Worm (Caenorhabditis elegans) whole organism, L1 larva: ENCODE measurements around the gene prdx-2.

ENCODE experiments used
- C04F5.9 ChIP-seq: sonication (generic microtip); optimal IDR thresholded peaks from 2 replicates; lab custom pipeline; 2016; ENCODE audit warnings: missing genetic modification characterization, missing compliant biosample characterization
- F16B12.6 ChIP-seq: fragments of 150-350 bp; optimal IDR thresholded peaks from 2 replicates; lab custom pipeline; 2014; ENCODE audit warnings: missing biosample characterization, missing genetic modification characterization
- Y116A8C.19 ChIP-seq: sonication (generic microtip); optimal IDR thresholded peaks from 2 replicates; lab custom pipeline; 2016; ENCODE audit warnings: missing compliant biosample characterization, missing genetic modification characterization, borderline replicate concordance
- blmp-1 ChIP-seq: fragments of 150-350 bp; optimal IDR thresholded peaks from 2 replicates; lab custom pipeline; 2014; ENCODE audit warnings: missing biosample characterization, missing genetic modification characterization
- ceh-63 ChIP-seq: fragments of 200-800 bp; sonication (Bioruptor generic); optimal IDR thresholded peaks from 2 replicates; lab custom pipeline; 2018; ENCODE audit warnings: mild to moderate bottlenecking, missing genetic modification characterization, missing compliant biosample characterization
- ceh-8 ChIP-seq: fragments of 200-800 bp; sonication (Bioruptor generic); optimal IDR thresholded peaks from 2 replicates; lab custom pipeline; 2018; ENCODE audit warnings: mild to moderate bottlenecking, missing genetic modification characterization, moderate library complexity, missing compliant biosample characterization
- ces-1 ChIP-seq: fragments of 150-350 bp; optimal IDR thresholded peaks from 2 replicates; lab custom pipeline; 2014; ENCODE audit warnings: missing biosample characterization, missing genetic modification reagents, missing genetic modification characterization
- dpl-1 ChIP-seq, 3 experiments: fragments of 150-350 bp in 2 of 3; sonication (generic microtip) in 1 of 3; optimal IDR thresholded peaks; 2 replicates each; lab custom pipeline; 2014 to 2017; ENCODE audit warnings: missing biosample characterization in 3 of 3, missing genetic modification characterization in 3 of 3, missing genetic modification reagents in 3 of 3
- dsc-1 ChIP-seq: sonication (generic microtip); optimal IDR thresholded peaks from 2 replicates; lab custom pipeline; 2016; ENCODE audit warnings: mild to moderate bottlenecking, missing genetic modification characterization, missing compliant biosample characterization
- egl-13 ChIP-seq: sonication (generic microtip); optimal IDR thresholded peaks from 2 replicates; lab custom pipeline; 2016; ENCODE audit warnings: missing genotype, missing genetic modification reagents, missing genetic modification characterization, missing compliant biosample characterization
- elt-3 ChIP-seq, 6 experiments: fragments of 150-350 bp in 1 of 6; sonication (generic microtip); optimal IDR thresholded peaks; 2 replicates each; lab custom pipeline; 2017 to 2018; ENCODE audit warnings: missing biosample characterization in 6 of 6, missing genetic modification characterization in 6 of 6, inconsistent platforms in 1 of 6
- ets-5 ChIP-seq: fragments of 200-800 bp; sonication (Bioruptor generic); IDR thresholded peaks from 2 replicates; pipeline ENCODE4 v1.3.6; 2022; ENCODE audit warnings: missing genetic modification characterization, missing compliant biosample characterization
- fkh-10 ChIP-seq: sonication (generic microtip); optimal IDR thresholded peaks from 2 replicates; lab custom pipeline; 2017; ENCODE audit warnings: missing biosample characterization, missing genetic modification reagents, missing genetic modification characterization
- fkh-4 ChIP-seq: sonication (generic microtip); optimal IDR thresholded peaks from 2 replicates; lab custom pipeline; 2016; ENCODE audit warnings: missing compliant biosample characterization, missing genetic modification characterization, borderline replicate concordance
- grh-1 ChIP-seq: fragments of 200-800 bp; sonication (Bioruptor generic); IDR thresholded peaks from 2 replicates; pipeline ENCODE4 v1.3.6; 2022; ENCODE audit warnings: missing genetic modification reagents, missing genetic modification characterization, missing compliant biosample characterization
- hlh-4 ChIP-seq: sonication (generic microtip); optimal IDR thresholded peaks from 2 replicates; lab custom pipeline; 2016; ENCODE audit warnings: mild to moderate bottlenecking, missing genetic modification characterization, missing compliant biosample characterization
- irx-1 ChIP-seq: sonication (generic microtip); optimal IDR thresholded peaks from 2 replicates; lab custom pipeline; 2016; ENCODE audit warnings: missing genetic modification characterization, missing compliant biosample characterization
- isw-1 ChIP-seq: fragments of 200-800 bp; sonication (Bioruptor generic); IDR thresholded peaks from 2 replicates; pipeline ENCODE4 v1.3.6; 2022; ENCODE audit warnings: missing genetic modification characterization, missing compliant biosample characterization
- lin-13 ChIP-seq: fragments of 150-350 bp; optimal IDR thresholded peaks from 2 replicates; lab custom pipeline; 2014; ENCODE audit warnings: missing biosample characterization, missing genetic modification reagents, missing genetic modification characterization
- lin-14 ChIP-seq: fragments of 200-800 bp; sonication (Bioruptor generic); optimal IDR thresholded peaks from 2 replicates; lab custom pipeline; 2018; ENCODE audit warnings: mild to moderate bottlenecking, missing genetic modification characterization, moderate library complexity, missing compliant biosample characterization
- lin-15B ChIP-seq: fragments of 150-350 bp; sonication (generic microtip); optimal IDR thresholded peaks from 3 replicates; lab custom pipeline; 2014; ENCODE audit warnings: missing biosample characterization, missing genetic modification characterization
- lin-35 ChIP-seq, 2 experiments: fragments of 150-350 bp; optimal IDR thresholded peaks; 2 replicates each; lab custom pipeline; 2014; ENCODE audit warnings: missing biosample characterization in 2 of 2, missing genetic modification characterization in 2 of 2, missing genetic modification reagents in 2 of 2
- lin-39 ChIP-seq: fragments of 150-350 bp; optimal IDR thresholded peaks from 2 replicates; lab custom pipeline; 2014; ENCODE audit warnings: missing biosample characterization, missing genetic modification reagents, missing genetic modification characterization
- lsy-2 ChIP-seq, 2 experiments: fragments of 150-350 bp; optimal IDR thresholded peaks; 2 replicates each; lab custom pipeline; 2014; ENCODE audit warnings: missing biosample characterization in 2 of 2, missing genetic modification characterization in 2 of 2
- mep-1 ChIP-seq: fragments of 150-350 bp; optimal IDR thresholded peaks from 2 replicates; lab custom pipeline; 2014; ENCODE audit warnings: missing biosample characterization, missing genetic modification characterization
- nhr-19 ChIP-seq: fragments of 200-800 bp; sonication (Bioruptor generic); conservative IDR thresholded peaks from 2 replicates; pipeline ENCODE4 v1.3.6; 2022; ENCODE audit warnings: missing genetic modification characterization, missing compliant biosample characterization
- nhr-28 ChIP-seq: fragments of 150-350 bp; optimal IDR thresholded peaks from 2 replicates; lab custom pipeline; 2014; ENCODE audit warnings: missing biosample characterization, missing genetic modification characterization
- nhr-47 ChIP-seq: sonication (generic microtip); optimal IDR thresholded peaks from 2 replicates; lab custom pipeline; 2016; ENCODE audit warnings: mild to moderate bottlenecking, missing genetic modification characterization, moderate library complexity, missing compliant biosample characterization
- nhr-71 ChIP-seq: sonication (generic microtip); optimal IDR thresholded peaks from 2 replicates; lab custom pipeline; 2016; ENCODE audit warnings: mild to moderate bottlenecking, missing genetic modification characterization, moderate library complexity, missing compliant biosample characterization
- nhr-76 ChIP-seq: sonication (generic microtip); optimal IDR thresholded peaks from 2 replicates; lab custom pipeline; 2017; ENCODE audit warnings: missing biosample characterization, missing genetic modification characterization
- nhr-77 ChIP-seq: fragments of 150-350 bp; optimal IDR thresholded peaks from 2 replicates; lab custom pipeline; 2014; ENCODE audit warnings: missing biosample characterization, missing genetic modification characterization
- nhr-85 ChIP-seq: sonication (generic microtip); peaks from one replicate; lab custom pipeline; 2016; ENCODE audit warnings: missing genetic modification characterization, inconsistent platforms, missing compliant biosample characterization
- nhr-90 ChIP-seq: sonication (generic microtip); optimal IDR thresholded peaks from 2 replicates; lab custom pipeline; 2016; ENCODE audit warnings: mild to moderate bottlenecking, missing genetic modification characterization, missing compliant biosample characterization; ENCODE audit not compliant: poor library complexity
- pag-3 ChIP-seq: sonication (generic microtip); optimal IDR thresholded peaks from 2 replicates; lab custom pipeline; 2017; ENCODE audit warnings: missing genetic modification characterization, mild to moderate bottlenecking, missing compliant biosample characterization, antibody characterized with exemption, borderline replicate concordance; ENCODE audit not compliant: insufficient read depth
- pqm-1 ChIP-seq: sonication (generic microtip); optimal IDR thresholded peaks from 3 replicates; lab custom pipeline; 2017; ENCODE audit warnings: missing biosample characterization, missing genetic modification characterization
- rnt-1 ChIP-seq: sonication (generic microtip); optimal IDR thresholded peaks from 2 replicates; lab custom pipeline; 2016; ENCODE audit warnings: mild to moderate bottlenecking, missing genetic modification characterization, moderate library complexity, missing compliant biosample characterization
- skn-1 ChIP-seq: fragments of 150-350 bp; optimal IDR thresholded peaks from 2 replicates; lab custom pipeline; 2014; ENCODE audit warnings: missing biosample characterization, missing genetic modification characterization
- snu-23 ChIP-seq: sonication (generic microtip); optimal IDR thresholded peaks from 2 replicates; lab custom pipeline; 2016; ENCODE audit warnings: missing genetic modification characterization, missing compliant biosample characterization
- sptf-1 ChIP-seq: fragments of 150-350 bp; optimal IDR thresholded peaks from 2 replicates; lab custom pipeline; 2014; ENCODE audit warnings: missing biosample characterization, missing genetic modification characterization
- tlp-1 ChIP-seq: fragments of 150-350 bp; optimal IDR thresholded peaks from 2 replicates; lab custom pipeline; 2014; ENCODE audit warnings: missing biosample characterization, missing genetic modification characterization
- unc-30 ChIP-seq: sonication (generic microtip); optimal IDR thresholded peaks from 2 replicates; lab custom pipeline; 2017; ENCODE audit warnings: missing biosample characterization, missing genetic modification characterization
- unc-62 ChIP-seq: fragments of 150-350 bp; optimal IDR thresholded peaks from 2 replicates; lab custom pipeline; 2014; ENCODE audit warnings: missing biosample characterization, missing genetic modification reagents, missing genetic modification characterization
- unc-98 ChIP-seq: fragments of 200-800 bp; sonication (Bioruptor generic); IDR thresholded peaks from 2 replicates; pipeline ENCODE4 v1.3.6; 2022; ENCODE audit warnings: missing genetic modification characterization, missing compliant biosample characterization
- xbp-1 ChIP-seq: sonication (generic microtip); optimal IDR thresholded peaks from 2 replicates; lab custom pipeline; 2016; ENCODE audit warnings: missing genetic modification characterization, missing compliant biosample characterization
- zag-1 ChIP-seq: fragments of 150-350 bp; optimal IDR thresholded peaks from 2 replicates; lab custom pipeline; 2014; ENCODE audit warnings: missing biosample characterization, missing genetic modification characterization
- zip-4 ChIP-seq: fragments of 200-800 bp; sonication (Bioruptor generic); optimal IDR thresholded peaks from 2 replicates; lab custom pipeline; 2018; ENCODE audit warnings: mild to moderate bottlenecking, missing genetic modification characterization, moderate library complexity, missing compliant biosample characterization
- ztf-11 ChIP-seq, 2 experiments: sonication (generic microtip); optimal IDR thresholded peaks; 2 replicates each; lab custom pipeline; 2016 to 2017; ENCODE audit warnings: missing genetic modification characterization in 2 of 2, missing biosample characterization in 1 of 2, missing compliant biosample characterization in 1 of 2

The prdx-2 gene

ce11 chrII:5423832-5424231, 45.8 kb downstream of the prdx-2 start, which contains the start of gene F07F6.7:
TSS of gene F07F6.7 (minus strand) at chrII:5423858.
- TF ChIP-seq snu-23 (GFP tag; lab: Kevin White, UChicago) (peak; percentile 6), nhr-77 (tag; lab: Kevin White, UChicago) (no peak), nhr-71 (tag; lab: Kevin White, UChicago) (peak; percentile 32), ceh-8 (GFP tag; lab: Kevin White, UChicago) (no peak), nhr-85 (peak; percentile 51), lsy-2 (tag; optimal IDR thresholded peaks at IDR 0.05; lab: Kevin White, UChicago) (peak; percentile 8 to 20)

ce11 chrII:5425633-5426032, 47.6 kb downstream of the prdx-2 start, which contains the start of gene F07F6.8:
TSS of gene F07F6.8 (minus strand) at chrII:5425733.
- TF ChIP-seq elt-3 (tag; optimal IDR thresholded peaks at IDR 0.05; lab: Kevin White, UChicago) (no peak), unc-62 (GFP tag; lab: Kevin White, UChicago) (no peak), ceh-8 (GFP tag; lab: Kevin White, UChicago) (no peak), fkh-10 (GFP tag; lab: Kevin White, UChicago) (no peak), egl-13 (tag; lab: Kevin White, UChicago) (no peak), ces-1 (GFP tag; lab: Kevin White, UChicago) (no peak), xbp-1 (tag; lab: Kevin White, UChicago) (no peak), isw-1 (GFP tag; lab: Robert Waterston, UW) (no peak), Y116A8C.19 (tag; lab: Kevin White, UChicago) (no peak), unc-98 (GFP tag; lab: Robert Waterston, UW) (no peak), hlh-4 (tag; lab: Kevin White, UChicago) (no peak), tlp-1 (tag; lab: Kevin White, UChicago) (no peak), ceh-63 (GFP tag; lab: Kevin White, UChicago) (no peak), ets-5 (GFP tag; lab: Robert Waterston, UW) (no peak), nhr-47 (tag; lab: Kevin White, UChicago) (no peak), zip-4 (no peak), nhr-71 (tag; lab: Kevin White, UChicago) (no peak), dpl-1 (GFP tag; optimal IDR thresholded peaks at IDR 0.05; lab: Kevin White, UChicago) (no peak)
- TF ChIP-seq, all 84 proteins: peak for 0

ce11 chrII:5426054-5426453, 48.1 kb downstream of the prdx-2 start:
- no peak for TF ChIP-seq fkh-10 (GFP tag; lab: Kevin White, UChicago)
- TF ChIP-seq nhr-19 (GFP tag; lab: Robert Waterston, UW) = peak; percentile 21; the same call in 1 of the 2 replicates
- peak; percentile 71 for TF ChIP-seq rnt-1 (tag; lab: Kevin White, UChicago)
- no peak for TF ChIP-seq nhr-28 (tag; lab: Kevin White, UChicago)
- TF ChIP-seq pqm-1 (tag; lab: Kevin White, UChicago) = no peak
- TF ChIP-seq unc-30 = no peak
- no peak for TF ChIP-seq sptf-1
- TF ChIP-seq fkh-4 = no peak
- no peak for TF ChIP-seq ets-5 (GFP tag; lab: Robert Waterston, UW)
- no peak for TF ChIP-seq zip-4
- peak; percentile 79 for TF ChIP-seq nhr-85
- TF ChIP-seq pag-3 = no peak
- TF ChIP-seq lin-13 (GFP tag; lab: Kevin White, UChicago) = peak; percentile 37
- TF ChIP-seq ztf-11 (tag; optimal IDR thresholded peaks at IDR 0.05; lab: Kevin White, UChicago) = no peak
- TF ChIP-seq irx-1 (tag; lab: Kevin White, UChicago) = no peak
- no peak for TF ChIP-seq nhr-76 (tag; lab: Kevin White, UChicago)
- TF ChIP-seq grh-1 (GFP tag; lab: Robert Waterston, UW) = no peak
- TF ChIP-seq lin-35 (GFP tag; optimal IDR thresholded peaks at IDR 0.05; lab: Kevin White, UChicago) = peak; percentile 60 to 78
- no peak for TF ChIP-seq dsc-1 (tag; lab: Kevin White, UChicago)
- TF ChIP-seq Y116A8C.19 (tag; lab: Kevin White, UChicago) = no peak
- TF ChIP-seq nhr-77 (tag; lab: Kevin White, UChicago) = no peak
- peak; percentile 34 for TF ChIP-seq F16B12.6 (tag; lab: Kevin White, UChicago)
- no peak for TF ChIP-seq zag-1 (tag; lab: Kevin White, UChicago)
- no peak for TF ChIP-seq lin-39
- TF ChIP-seq nhr-90 (tag; lab: Kevin White, UChicago) = peak; percentile 17
- no peak for TF ChIP-seq hlh-4 (tag; lab: Kevin White, UChicago)
- TF ChIP-seq tlp-1 (tag; lab: Kevin White, UChicago) = no peak
- no peak for TF ChIP-seq C04F5.9 (tag; lab: Kevin White, UChicago)
- TF ChIP-seq blmp-1 (tag; lab: Kevin White, UChicago) = peak; percentile 34
- TF ChIP-seq isw-1 (GFP tag; lab: Robert Waterston, UW) = no peak
- peak; percentile 17 for TF ChIP-seq skn-1 (tag; lab: Kevin White, UChicago)
- peak; percentile 70 for TF ChIP-seq mep-1 (tag; lab: Kevin White, UChicago)
- TF ChIP-seq lin-15B = no peak
- TF ChIP-seq lin-14 = peak; percentile 85
